Worm (Caenorhabditis elegans): ENCODE data around the gene Y62H9A.2.

ce11 chrX:11899031-11899430 is 21.0 kb upstream of the Y62H9A.2 start:
- no peak for TF ChIP-seq W03F9.2 (tag; optimal IDR thresholded peaks at IDR 0.05)
- no peak for TF ChIP-seq dao-5 (tag; optimal IDR thresholded peaks at IDR 0.05)
